Fruit fly (Drosophila melanogaster) S2 (cell line): Measurements from ENCODE around the gene Coq4.

Experiments
- CG8478 ChIP-seq: fragments of >200 bp; optimal IDR thresholded peaks from 2 replicates; lab custom pipeline; 2018
- CTCF ChIP-seq, 2 experiments: fragments of >200 bp; optimal IDR thresholded peaks; 2 replicates each; lab custom pipeline; 2018

DNA sequence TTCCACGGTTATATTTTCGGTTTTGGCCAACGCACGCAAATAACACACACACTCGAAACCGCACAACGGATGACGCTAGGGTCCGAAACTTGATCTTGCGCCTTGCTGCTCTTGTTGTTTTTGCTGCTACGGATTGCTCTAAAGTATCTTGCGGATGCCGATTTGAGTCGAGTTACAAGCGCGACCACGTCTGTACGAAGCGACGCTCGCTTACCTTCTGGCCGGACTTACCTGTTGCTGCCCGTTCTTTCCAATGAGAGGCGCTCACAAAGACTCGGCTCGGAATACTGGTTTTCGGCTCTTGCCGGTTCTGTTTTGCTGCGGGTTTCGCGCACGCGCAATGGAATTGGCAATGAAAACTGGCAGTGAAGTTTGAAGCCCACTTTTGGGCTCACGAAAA is 54.1 kb downstream of the Coq4 start, which contains the start of gene Cad74A:
- TF ChIP-seq CTCF (optimal IDR thresholded peaks at IDR 0.05; lab: Kevin White, UChicago), result no peak
- no peak for TF ChIP-seq CG8478 (lab: Kevin White, UChicago)
